Worm (Caenorhabditis elegans) whole organism, L4 larva: Measurements from ENCODE around the gene srab-4.

Source experiments
- ama-1 ChIP-seq: fragments of 150-350 bp; optimal IDR thresholded peaks from 2 replicates; lab custom pipeline; 2014; ENCODE audit warnings: inconsistent platforms, mixed read lengths
- ceh-32 ChIP-seq: sonication (generic microtip); optimal IDR thresholded peaks from 2 replicates; lab custom pipeline; 2016; ENCODE audit warnings: mild to moderate bottlenecking, missing genetic modification characterization, missing compliant biosample characterization; ENCODE audit not compliant: poor library complexity
- ceh-82 ChIP-seq: sonication (generic microtip); optimal IDR thresholded peaks from 2 replicates; lab custom pipeline; 2017; ENCODE audit warnings: missing biosample characterization, missing genetic modification characterization
- lin-13 ChIP-seq: fragments of 150-350 bp; optimal IDR thresholded peaks from 2 replicates; lab custom pipeline; 2014; ENCODE audit warnings: missing biosample characterization, missing genetic modification reagents, missing genetic modification characterization
- mdl-1 ChIP-seq, 2 experiments: fragments of 150-350 bp in 1 of 2; sonication (generic microtip) in 1 of 2; optimal IDR thresholded peaks; 2 replicates each; lab custom pipeline; 2014 to 2017; ENCODE audit warnings: missing biosample characterization in 2 of 2, missing genetic modification characterization in 2 of 2
- nhr-11 ChIP-seq: fragments of 150-350 bp; optimal IDR thresholded peaks from 2 replicates; lab custom pipeline; 2014; ENCODE audit warnings: missing biosample characterization, missing genetic modification characterization
- nhr-237 ChIP-seq: sonication (generic microtip); optimal IDR thresholded peaks from 2 replicates; lab custom pipeline; 2017; ENCODE audit warnings: missing biosample characterization, missing genetic modification characterization
- nhr-28 ChIP-seq: fragments of 150-350 bp; optimal IDR thresholded peaks from 2 replicates; lab custom pipeline; 2014; ENCODE audit warnings: missing biosample characterization, missing genetic modification characterization
- nhr-6 ChIP-seq: fragments of 150-350 bp; optimal IDR thresholded peaks from 2 replicates; lab custom pipeline; 2014; ENCODE audit warnings: missing biosample characterization, missing genetic modification characterization
- unc-39 ChIP-seq: sonication (generic microtip); optimal IDR thresholded peaks from 2 replicates; lab custom pipeline; 2017; ENCODE audit warnings: missing biosample characterization, missing genetic modification characterization
- zfp-2 ChIP-seq: sonication (generic microtip); optimal IDR thresholded peaks from 2 replicates; lab custom pipeline; 2016; ENCODE audit warnings: mild to moderate bottlenecking, missing genetic modification characterization, missing compliant biosample characterization

DNA sequence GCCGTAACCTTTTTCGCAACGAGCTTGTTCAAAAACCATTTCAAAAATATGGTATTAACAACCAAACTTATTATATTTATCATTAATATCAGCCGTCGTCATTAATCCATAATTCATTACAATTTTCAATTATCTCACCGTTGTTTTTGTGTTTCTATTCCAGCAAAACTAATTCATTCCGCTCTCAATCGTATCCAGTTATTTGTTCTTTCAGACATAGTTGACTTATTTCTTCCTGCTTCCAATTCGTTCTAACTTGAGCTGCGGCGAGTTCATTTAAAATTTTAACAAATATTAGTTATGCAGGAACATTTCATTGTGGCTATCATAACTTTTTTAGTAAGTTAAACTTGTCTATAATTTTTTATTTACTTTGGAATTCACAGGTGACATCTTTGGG, 27.9 kb upstream of the srab-4 start, which contains the start of gene srx-16:
- TF ChIP-seq unc-39 (tag; lab: Kevin White, UChicago) = no peak
- TF ChIP-seq ama-1 (lab: Kevin White, UChicago) = no peak
- TF ChIP-seq ceh-32 (tag; lab: Kevin White, UChicago) = no peak
- no peak for TF ChIP-seq zfp-2 (tag; lab: Kevin White, UChicago)
- TF ChIP-seq nhr-237 (tag; lab: Kevin White, UChicago) = no peak
- no peak for TF ChIP-seq mdl-1 (tag; optimal IDR thresholded peaks at IDR 0.05; lab: Kevin White, UChicago)
- no peak for TF ChIP-seq ceh-82
- no peak for TF ChIP-seq nhr-11 (tag; lab: Kevin White, UChicago)
- TF ChIP-seq lin-13 (GFP tag; lab: Kevin White, UChicago) = no peak
- TF ChIP-seq nhr-6 (tag; lab: Kevin White, UChicago) = no peak
- TF ChIP-seq nhr-28 = no peak
